Worm (Caenorhabditis elegans): ENCODE measurements around the gene ZK688.1.

ZK688.1 gene

ce11 chrIII:7873481-7873880, 35.9 kb upstream of the ZK688.1 start, which contains the start of gene tyr-1:
tyr-1 (plus strand) TSS chrIII:7873781.
- TF ChIP-seq gmeb-1 (tag; optimal IDR thresholded peaks at IDR 0.05) (no peak), ztf-4 (tag; optimal IDR thresholded peaks at IDR 0.05) (no peak), ztf-11 (tag; optimal IDR thresholded peaks at IDR 0.05) (no peak), sma-3 (GFP tag; optimal IDR thresholded peaks at IDR 0.05) (no peak), nhr-11 (tag; optimal IDR thresholded peaks at IDR 0.05) (no peak)

ce11 chrIII:7877090-7877489, 32.3 kb upstream of the ZK688.1 start:
- TF ChIP-seq nhr-25 (tag; optimal IDR thresholded peaks at IDR 0.05) = peak; percentile 24
- TF ChIP-seq lsy-2 (tag; optimal IDR thresholded peaks at IDR 0.05) = no peak

ce11 chrIII:7878852-7879329, 30.5 kb upstream of the ZK688.1 start, which contains the start of gene sup-18:
sup-18 (minus strand) TSS chrIII:7878902.
- TF ChIP-seq sma-3 (GFP tag; optimal IDR thresholded peaks at IDR 0.05) (no peak), sem-4 (tag; optimal IDR thresholded peaks at IDR 0.05) (no peak), aly-2 (tag; optimal IDR thresholded peaks at IDR 0.05) (no peak), ceh-82 (tag; optimal IDR thresholded peaks at IDR 0.05) (no peak), lin-11 (tag; optimal IDR thresholded peaks at IDR 0.05) (no peak), skn-1 (tag; optimal IDR thresholded peaks at IDR 0.05) (no peak), dmd-4 (tag; optimal IDR thresholded peaks at IDR 0.05) (no peak), Y55F3AM.14 (GFP tag; optimal IDR thresholded peaks at IDR 0.05) (no peak), ZK546.5 (tag; optimal IDR thresholded peaks at IDR 0.05) (no peak), mbf-1 (tag; optimal IDR thresholded peaks at IDR 0.05) (no peak)

- peak; percentile 46 for TF ChIP-seq F13H6.1 (tag; optimal IDR thresholded peaks at IDR 0.05)
- no peak for TF ChIP-seq nhr-25 (tag; optimal IDR thresholded peaks at IDR 0.05)
- no peak for TF ChIP-seq nhr-237 (tag; optimal IDR thresholded peaks at IDR 0.05)
- peak; percentile 49 for TF ChIP-seq C34F6.9 (tag; optimal IDR thresholded peaks at IDR 0.05)
- no peak for TF ChIP-seq ztf-11 (tag; optimal IDR thresholded peaks at IDR 0.05)
- no peak for TF ChIP-seq peb-1 (tag; optimal IDR thresholded peaks at IDR 0.05)
- peak in 1 of 2 experiments; percentile 26 for TF ChIP-seq lsy-2 (tag; optimal IDR thresholded peaks at IDR 0.05)
- no peak for TF ChIP-seq fos-1 (tag; optimal IDR thresholded peaks at IDR 0.05)
- TF ChIP-seq mbf-1 (tag; optimal IDR thresholded peaks at IDR 0.05) = no peak
- TF ChIP-seq nhr-129 (tag; optimal IDR thresholded peaks at IDR 0.05) = peak; percentile 77
- no peak for TF ChIP-seq aly-2 (tag; optimal IDR thresholded peaks at IDR 0.05)
- TF ChIP-seq sma-9 (GFP tag; optimal IDR thresholded peaks at IDR 0.05) = peak; percentile 22
- TF ChIP-seq sma-9 (tag; optimal IDR thresholded peaks at IDR 0.05) = no peak
- no peak for TF ChIP-seq snpc-4 (tag; optimal IDR thresholded peaks at IDR 0.05)
- no peak for TF ChIP-seq ama-1 (optimal IDR thresholded peaks at IDR 0.05)
- no peak for TF ChIP-seq mab-5 (tag; optimal IDR thresholded peaks at IDR 0.05)
- no peak for TF ChIP-seq gmeb-1 (tag; optimal IDR thresholded peaks at IDR 0.05)
- no peak for TF ChIP-seq nhr-11 (tag; optimal IDR thresholded peaks at IDR 0.05)
Observed at ce11 chrIII:7880132-7880715, 29.1 kb upstream of the ZK688.1 start.

ce11 chrIII:7882900-7883299, 26.5 kb upstream of the ZK688.1 start, which contains the start of gene ZK688.9:
ZK688.9 (minus strand) TSS chrIII:7883000.
- TF ChIP-seq Y55F3AM.14 (GFP tag; optimal IDR thresholded peaks at IDR 0.05) (no peak), unc-55 (GFP tag; optimal IDR thresholded peaks at IDR 0.05) (no peak), sma-9 (GFP tag; optimal IDR thresholded peaks at IDR 0.05) (no peak), sma-9 (tag; optimal IDR thresholded peaks at IDR 0.05) (no peak), ceh-82 (tag; optimal IDR thresholded peaks at IDR 0.05) (no peak), blmp-1 (tag; optimal IDR thresholded peaks at IDR 0.05; ENCODE audit: insufficient read depth) (no peak)

ce11 chrIII:7884863-7885262, 24.5 kb upstream of the ZK688.1 start, which contains the start of gene ZK688.11:
ZK688.11 (minus strand) TSS chrIII:7884963.
- TF ChIP-seq elt-1 (tag; optimal IDR thresholded peaks at IDR 0.05) (no peak), sma-9 (GFP tag; optimal IDR thresholded peaks at IDR 0.05) (no peak), sma-9 (tag; optimal IDR thresholded peaks at IDR 0.05) (no peak), nhr-237 (tag; optimal IDR thresholded peaks at IDR 0.05) (no peak), crh-2 (tag; optimal IDR thresholded peaks at IDR 0.05) (no peak), nhr-77 (tag; optimal IDR thresholded peaks at IDR 0.05) (no peak), zag-1 (tag; optimal IDR thresholded peaks at IDR 0.05) (no peak), sem-4 (tag; optimal IDR thresholded peaks at IDR 0.05) (no peak), ztf-11 (tag; optimal IDR thresholded peaks at IDR 0.05) (no peak), nhr-6 (tag; optimal IDR thresholded peaks at IDR 0.05) (no peak), F13H6.1 (tag; optimal IDR thresholded peaks at IDR 0.05) (no peak), nhr-10 (tag; optimal IDR thresholded peaks at IDR 0.05) (no peak), R02D3.7 (tag; optimal IDR thresholded peaks at IDR 0.05) (no peak), fos-1 (tag; optimal IDR thresholded peaks at IDR 0.05) (no peak), mdl-1 (tag; optimal IDR thresholded peaks at IDR 0.05) (no peak), ztf-1 (GFP tag; conservative IDR thresholded peaks at IDR 0.05) (no peak), nhr-21 (tag; optimal IDR thresholded peaks at IDR 0.05) (no peak), mbf-1 (tag; optimal IDR thresholded peaks at IDR 0.05) (no peak), aly-2 (tag; optimal IDR thresholded peaks at IDR 0.05) (no peak)

Measured in whole organism, L2 larva.